Fruit fly (Drosophila melanogaster) whole organism, pupa: ENCODE data around the gene NimC3.

ENCODE experiments used
- CG14655 ChIP-seq: fragments of 200-800 bp; sonication (Bioruptor generic); optimal IDR thresholded peaks from 3 replicates; lab custom pipeline; 2017; ENCODE audit warnings: mild to moderate bottlenecking, missing biosample characterization, missing genetic modification reagents, missing genetic modification characterization
- CG15710 ChIP-seq: fragments of 200-800 bp; sonication (Bioruptor generic); optimal IDR thresholded peaks from 2 replicates; lab custom pipeline; 2018; ENCODE audit warnings: missing biosample characterization, mild to moderate bottlenecking, missing genetic modification characterization, moderate library complexity
- CG17806 ChIP-seq: fragments of 200-800 bp; sonication (Bioruptor generic); optimal IDR thresholded peaks from 2 replicates; lab custom pipeline; 2018; ENCODE audit warnings: missing biosample characterization, mild to moderate bottlenecking, missing genetic modification characterization, moderate library complexity
- CG34367 ChIP-seq: fragments of 200-800 bp; sonication (Bioruptor generic); optimal IDR thresholded peaks from 2 replicates; lab custom pipeline; 2018; ENCODE audit warnings: missing biosample characterization, mild to moderate bottlenecking, missing genetic modification characterization
- CG4496 ChIP-seq: fragments of 200-800 bp; sonication (Bioruptor generic); IDR thresholded peaks from 3 replicates; pipeline ENCODE4 v1.3.6; 2022; ENCODE audit warnings: missing biosample characterization, missing genetic modification characterization
- CG9948 ChIP-seq: fragments of 200-800 bp; sonication (Bioruptor generic); optimal IDR thresholded peaks from 2 replicates; lab custom pipeline; 2018; ENCODE audit warnings: missing biosample characterization, mild to moderate bottlenecking, missing genetic modification characterization, moderate library complexity
- Pif1A ChIP-seq: fragments of 200-800 bp; sonication (Bioruptor generic); optimal IDR thresholded peaks from 3 replicates; lab custom pipeline; 2016; ENCODE audit warnings: missing biosample characterization, missing genetic modification characterization
- Pif1B ChIP-seq: fragments of 200-800 bp; sonication (Bioruptor generic); optimal IDR thresholded peaks from 3 replicates; lab custom pipeline; 2016; ENCODE audit warnings: missing biosample characterization, missing genetic modification characterization
- Snoo ChIP-seq: fragments of 200-800 bp; sonication (Bioruptor generic); optimal IDR thresholded peaks from 3 replicates; lab custom pipeline; 2017; ENCODE audit warnings: missing biosample characterization, mild to moderate bottlenecking, missing genetic modification characterization, inconsistent platforms
- gl ChIP-seq: fragments of 200-800 bp; sonication (Bioruptor generic); optimal IDR thresholded peaks from 2 replicates; lab custom pipeline; 2018; ENCODE audit warnings: missing biosample characterization, mild to moderate bottlenecking, missing genetic modification characterization

- TF ChIP-seq Pif1B (GFP tag; lab: Kevin White, UChicago) (no peak), CG4496 (GFP tag; lab: Robert Waterston, UW) (no peak), CG9948 (tag; lab: Kevin White, UChicago) (no peak), Pif1A (GFP tag; lab: Kevin White, UChicago) (no peak), CG34367 (no peak), Snoo (tag; lab: Kevin White, UChicago) (no peak), gl (tag; lab: Kevin White, UChicago) (no peak), CG14655 (GFP tag; lab: Kevin White, UChicago) (no peak), CG17806 (tag; lab: Kevin White, UChicago) (no peak), CG15710 (tag; lab: Kevin White, UChicago) (no peak)
These were observed 34.3 kb upstream of the NimC3 start for dm6 chr2L:14054281-14054680.
